Worm (Caenorhabditis elegans): ENCODE measurements around the gene C04A11.1.

C04A11.1 gene

DNA sequence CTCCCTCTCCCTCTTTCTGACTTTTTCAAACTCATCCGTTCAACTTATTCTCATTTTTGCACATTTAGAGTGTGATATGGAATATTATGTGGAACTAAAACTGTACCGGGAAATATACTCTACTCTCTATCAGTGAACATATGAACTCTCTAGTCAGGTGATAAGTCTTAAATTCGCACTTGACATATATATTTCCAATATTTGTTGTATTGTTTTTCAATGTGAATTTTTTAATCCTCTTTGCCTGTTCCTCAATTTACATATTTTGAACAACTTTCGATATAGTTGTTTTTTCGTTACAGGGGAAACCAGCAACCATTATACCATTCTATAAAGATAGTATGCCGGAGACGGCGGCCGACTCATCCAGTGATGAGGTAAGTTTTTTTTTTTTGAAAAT, at the start of gene C04A11.1:
TSS of gene C04A11.1 (plus strand) at position 301 of the 400 bp plus-strand sequence.
- TF ChIP-seq T23F11.4 (GFP tag; optimal IDR thresholded peaks at IDR 0.05), result no peak
- no peak for TF ChIP-seq tbx-2 (tag; optimal IDR thresholded peaks at IDR 0.05)
- no peak for TF ChIP-seq nhr-11 (tag; optimal IDR thresholded peaks at IDR 0.05)
- TF ChIP-seq unc-55 (GFP tag; optimal IDR thresholded peaks at IDR 0.05), result no peak
- no peak for TF ChIP-seq nhr-232 (tag; optimal IDR thresholded peaks at IDR 0.05)
- TF ChIP-seq sox-2 (GFP tag; IDR thresholded peaks at IDR 0.05), result no peak

DNA sequence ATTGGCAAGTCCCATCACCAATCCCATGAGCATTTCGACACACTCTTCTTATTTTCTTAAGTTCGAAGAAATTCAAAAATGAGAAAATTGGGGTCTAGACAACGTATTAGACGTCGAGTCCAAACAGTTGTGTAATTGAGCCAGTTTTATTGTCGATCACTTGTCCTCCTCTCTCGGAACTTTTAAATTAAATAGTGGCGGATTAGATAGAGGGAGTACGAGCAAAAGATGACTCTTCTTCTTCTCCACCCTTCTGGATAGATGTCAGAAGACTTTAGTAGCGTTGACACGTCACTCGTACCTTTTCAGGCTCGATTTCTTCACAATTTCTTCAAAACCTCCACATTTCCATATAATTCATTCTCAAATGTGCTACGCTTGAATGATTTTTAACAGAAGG, 45.1 kb upstream of the C04A11.1 start:
- TF ChIP-seq lim-6 (tag; optimal IDR thresholded peaks at IDR 0.05) (no peak), npax-4 (tag; optimal IDR thresholded peaks at IDR 0.05) (no peak), fkh-6 (tag; optimal IDR thresholded peaks at IDR 0.05) (no peak), ceh-6 (GFP tag; optimal IDR thresholded peaks at IDR 0.05) (no peak)

DNA sequence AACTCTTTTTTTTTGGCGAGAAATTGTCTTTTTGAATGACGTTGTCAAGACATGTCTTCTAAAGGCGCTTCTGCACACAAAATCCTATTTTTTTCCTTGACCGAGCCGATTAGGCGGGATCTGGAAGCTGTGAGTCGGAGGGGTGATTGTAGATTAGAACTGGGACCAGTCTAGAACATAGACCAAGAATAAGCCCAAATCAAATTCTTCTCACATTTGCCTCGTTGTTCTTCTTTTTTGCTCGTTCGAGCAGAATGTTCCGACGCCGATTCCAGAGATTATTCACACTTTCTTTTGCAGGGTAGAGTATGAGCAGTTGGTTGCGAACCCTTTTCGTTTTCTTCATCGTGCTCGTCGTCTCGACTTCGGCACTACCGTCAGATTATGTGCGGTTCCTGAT, 41.7 kb upstream of the C04A11.1 start, which contains the start of gene nlp-53:
TSS of gene nlp-53 (plus strand) at position 301 of the 400 bp plus-strand sequence.
- TF ChIP-seq ceh-34 (tag; optimal IDR thresholded peaks at IDR 0.05) (no peak), npax-4 (tag; optimal IDR thresholded peaks at IDR 0.05) (no peak), pros-1 (tag; optimal IDR thresholded peaks at IDR 0.05) (no peak), T23F11.4 (GFP tag; optimal IDR thresholded peaks at IDR 0.05) (no peak), C08G9.2 (tag; optimal IDR thresholded peaks at IDR 0.05) (no peak), unc-42 (tag; optimal IDR thresholded peaks at IDR 0.05) (no peak), elt-2 (tag; optimal IDR thresholded peaks at IDR 0.05) (no peak), madf-2 (tag; optimal IDR thresholded peaks at IDR 0.05) (no peak), ahr-1 (tag; optimal IDR thresholded peaks at IDR 0.05) (no peak)

DNA sequence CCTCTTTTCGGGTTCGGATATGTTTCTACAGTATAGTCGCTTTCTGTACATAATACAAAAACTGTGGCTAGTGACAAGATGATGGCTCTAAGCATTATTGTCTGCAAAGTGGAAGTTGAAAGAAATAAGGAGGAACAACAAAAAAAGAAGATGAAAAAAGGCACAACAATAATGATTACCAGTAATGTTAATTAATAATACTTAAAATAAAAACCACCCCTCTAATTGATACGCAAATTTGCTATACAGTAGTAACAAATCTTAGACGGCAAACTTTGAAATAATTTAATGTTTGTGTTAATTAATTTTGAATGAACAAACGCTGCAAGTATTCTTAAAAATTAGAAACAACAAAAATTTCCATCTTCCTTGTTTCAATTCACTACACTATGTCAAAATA, 38.7 kb upstream of the C04A11.1 start, which contains the start of gene Y12A6A.1:
TSS of gene Y12A6A.1 (minus strand) at position 101 of the 400 bp plus-strand sequence.
- TF ChIP-seq ceh-19 (GFP tag; optimal IDR thresholded peaks at IDR 0.05), result no peak
- TF ChIP-seq F13H6.1 (tag; optimal IDR thresholded peaks at IDR 0.05), result no peak

DNA sequence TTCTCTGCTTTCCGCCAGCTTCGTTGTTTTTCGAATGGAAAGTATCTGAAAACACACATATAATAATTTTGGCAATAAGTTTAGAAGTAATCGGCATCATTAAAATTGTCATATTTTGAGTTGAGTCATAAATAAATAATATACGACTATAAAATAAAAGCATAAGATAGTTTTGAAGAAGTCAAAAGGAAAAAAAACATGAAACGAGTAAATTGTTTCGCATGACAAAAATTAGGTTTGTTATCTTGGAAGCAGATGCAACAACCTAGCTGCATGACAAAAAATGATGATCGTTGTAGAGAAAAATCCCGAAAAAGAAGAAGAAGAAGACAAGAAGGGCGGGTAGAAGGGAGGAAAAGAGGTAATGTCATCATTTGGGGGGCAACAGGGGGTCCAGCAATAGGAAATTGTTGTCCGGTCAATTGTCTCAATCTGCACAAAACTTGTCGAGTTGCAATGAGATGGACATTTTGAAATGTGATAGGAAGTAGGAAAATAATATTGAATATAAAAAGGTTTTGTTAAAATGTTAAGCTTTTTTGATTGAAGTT, 29.1 kb upstream of the C04A11.1 start, which contains the start of gene nlg-1:
TSS of gene nlg-1 (minus strand) at position 51 of the 551 bp plus-strand sequence.
- TF ChIP-seq unc-42 (tag; optimal IDR thresholded peaks at IDR 0.05) (peak; percentile 82), zip-5 (tag; optimal IDR thresholded peaks at IDR 0.05) (no peak)

DNA sequence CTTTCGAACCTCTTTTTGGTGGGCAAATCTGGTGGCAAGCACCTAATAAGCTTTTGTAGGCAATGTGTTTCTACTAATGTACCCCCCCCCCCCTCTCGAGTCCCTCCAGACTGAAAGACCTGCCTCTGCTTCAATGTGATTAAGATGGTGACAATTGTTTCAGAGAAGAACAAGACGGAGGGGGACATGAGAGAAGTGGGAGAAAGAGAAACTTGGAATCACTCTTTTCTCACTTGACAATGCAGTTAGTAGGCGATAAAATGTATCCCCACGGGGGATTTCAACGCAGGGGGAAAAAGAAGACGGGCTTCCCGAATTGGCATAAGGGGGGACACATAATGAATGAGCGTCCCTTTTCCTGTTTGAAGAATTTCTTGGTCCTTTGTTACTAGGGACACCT, 28.1 kb upstream of the C04A11.1 start:
- peak; percentile 32 for TF ChIP-seq ceh-31 (tag; optimal IDR thresholded peaks at IDR 0.05)
- no peak for TF ChIP-seq K09A11.1 (tag; optimal IDR thresholded peaks at IDR 0.05; ENCODE audit: insufficient read depth)
- TF ChIP-seq unc-42 (tag; optimal IDR thresholded peaks at IDR 0.05), result peak; percentile 67
- no peak for TF ChIP-seq hlh-13 (GFP tag; optimal IDR thresholded peaks at IDR 0.05)
- no peak for TF ChIP-seq unc-3 (GFP tag; conservative IDR thresholded peaks at IDR 0.05)
- TF ChIP-seq unc-3 (tag; optimal IDR thresholded peaks at IDR 0.05), result peak; percentile 24

DNA sequence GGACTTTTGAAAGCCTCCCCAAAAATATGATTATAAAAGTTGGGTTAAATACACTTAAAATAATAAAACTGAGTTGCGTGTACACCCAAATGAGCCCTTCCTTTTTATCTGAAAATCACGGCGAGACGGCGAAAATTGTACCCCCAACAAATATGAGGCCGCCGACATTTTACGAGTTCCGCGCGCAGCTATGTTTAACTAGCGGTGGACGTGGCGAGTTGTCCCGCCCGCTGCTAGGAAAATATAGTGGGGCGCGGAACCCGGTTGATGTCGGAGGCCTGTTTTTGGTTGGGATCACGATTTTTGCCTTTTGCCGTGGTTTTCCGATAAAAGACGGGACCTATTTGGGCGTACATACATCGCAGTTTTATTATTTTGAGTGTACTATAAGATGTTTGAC, 27.3 kb upstream of the C04A11.1 start:
- TF ChIP-seq npax-4 (tag; optimal IDR thresholded peaks at IDR 0.05) (no peak), ceh-14 (tag; optimal IDR thresholded peaks at IDR 0.05) (no peak), elt-4 (tag; optimal IDR thresholded peaks at IDR 0.05) (no peak), dve-1 (tag; optimal IDR thresholded peaks at IDR 0.05) (no peak), ceh-22 (tag; optimal IDR thresholded peaks at IDR 0.05) (no peak), gmeb-2 (tag; optimal IDR thresholded peaks at IDR 0.05) (no peak)

All from whole organism, late embryonic.